Worm (Caenorhabditis elegans) whole organism, mixed stage, embryonic: Measurements from ENCODE around the gene mep-1.

Experiments
- lin-13 ChIP-seq: fragments of 150-350 bp; optimal IDR thresholded peaks from 2 replicates; lab custom pipeline; 2014; ENCODE audit warnings: missing biosample characterization, missing genetic modification characterization
- tbx-8 ChIP-seq: fragments of 200-800 bp; sonication (Bioruptor generic); optimal IDR thresholded peaks from 2 replicates; lab custom pipeline; 2018; ENCODE audit warnings: mild to moderate bottlenecking, missing genetic modification characterization, moderate library complexity, missing compliant biosample characterization
- unc-39 ChIP-seq: fragments of 150-350 bp; optimal IDR thresholded peaks from 2 replicates; lab custom pipeline; 2014; ENCODE audit warnings: missing biosample characterization, missing genetic modification characterization

DNA sequence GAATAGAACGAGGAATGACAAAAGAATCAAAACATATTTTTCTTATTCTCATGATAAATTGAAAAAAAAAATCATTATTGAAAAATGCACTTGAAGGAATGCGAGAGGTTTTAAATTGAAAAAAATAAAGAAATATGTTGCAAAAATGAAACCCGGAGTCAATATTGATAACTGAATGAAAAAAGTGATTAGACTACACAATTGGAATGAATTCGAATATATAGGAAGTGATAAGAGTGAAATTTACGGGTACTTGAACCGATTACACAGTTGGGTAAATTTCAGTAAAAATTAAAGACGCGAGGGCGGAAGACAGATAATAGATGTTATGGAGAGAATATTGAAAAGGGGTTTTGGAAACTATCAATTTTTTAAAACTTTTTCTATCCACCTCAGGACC lies 35.4 kb upstream of the mep-1 start:
- TF ChIP-seq tbx-8 (GFP tag; lab: Kevin White, UChicago) = no peak
- TF ChIP-seq lin-13 (tag; lab: Kevin White, UChicago) = no peak
- TF ChIP-seq unc-39 (tag; lab: Kevin White, UChicago) = no peak
